Fruit fly (Drosophila melanogaster) whole organism, prepupa: ENCODE data around the gene scu.

Experiments
- CG10631 ChIP-seq: fragments of 200-800 bp; sonication (Bioruptor generic); optimal IDR thresholded peaks from 2 replicates; lab custom pipeline; 2016; ENCODE audit warnings: missing biosample characterization, missing genetic modification characterization
- CG10669 ChIP-seq: fragments of 200-800 bp; sonication (Bioruptor generic); optimal IDR thresholded peaks from 3 replicates; lab custom pipeline; 2018; ENCODE audit warnings: missing biosample characterization, mild to moderate bottlenecking, missing genetic modification characterization, moderate library complexity
- CG11902 ChIP-seq: fragments of 200-800 bp; sonication (Bioruptor generic); optimal IDR thresholded peaks from 3 replicates; lab custom pipeline; 2016; ENCODE audit warnings: missing biosample characterization, missing genetic modification characterization
- CG1621 ChIP-seq: fragments of 200-800 bp; sonication (Bioruptor generic); optimal IDR thresholded peaks from 3 replicates; lab custom pipeline; 2018; ENCODE audit warnings: missing biosample characterization, mild to moderate bottlenecking, missing genetic modification characterization
- CG6808 ChIP-seq: fragments of 200-800 bp; sonication (Bioruptor generic); optimal IDR thresholded peaks from 3 replicates; lab custom pipeline; 2017; ENCODE audit warnings: missing biosample characterization, missing genetic modification characterization, mild to moderate bottlenecking, moderate library complexity, missing genetic modification reagents
- CG6854 ChIP-seq: fragments of 200-800 bp; sonication (Bioruptor generic); optimal IDR thresholded peaks from 2 replicates; lab custom pipeline; 2017; ENCODE audit warnings: missing biosample characterization, mild to moderate bottlenecking, missing genetic modification characterization
- CG7368 ChIP-seq: fragments of 200-800 bp; sonication (Bioruptor generic); optimal IDR thresholded peaks from 3 replicates; lab custom pipeline; 2016; ENCODE audit warnings: missing biosample characterization, missing genetic modification characterization
- CG8632 ChIP-seq: fragments of 200-800 bp; sonication (Bioruptor generic); optimal IDR thresholded peaks from 3 replicates; lab custom pipeline; 2016; ENCODE audit warnings: missing biosample characterization, missing genetic modification characterization
- CG9139 ChIP-seq: fragments of 200-800 bp; sonication (Bioruptor generic); optimal IDR thresholded peaks from 3 replicates; lab custom pipeline; 2017; ENCODE audit warnings: missing biosample characterization, mild to moderate bottlenecking, missing genetic modification characterization
- Eip78C ChIP-seq: fragments of 200-800 bp; sonication (Bioruptor generic); peaks from one replicate; lab custom pipeline; 2016; ENCODE audit warnings: missing biosample characterization, missing genetic modification characterization
- Eip93F ChIP-seq: fragments of 200-800 bp; sonication (Bioruptor generic); optimal IDR thresholded peaks from 2 replicates; lab custom pipeline; 2016; ENCODE audit warnings: missing biosample characterization, mild to moderate bottlenecking, missing genetic modification characterization
- Gug ChIP-seq: fragments of 200-800 bp; sonication (Bioruptor generic); IDR thresholded peaks from 2 replicates; pipeline ENCODE4 v1.3.6; 2022; ENCODE audit warnings: missing biosample characterization, missing genetic modification characterization
- Hr38 ChIP-seq: sonication (Bioruptor generic); optimal IDR thresholded peaks from 2 replicates; lab custom pipeline; 2016; ENCODE audit warnings: missing biosample characterization, missing genetic modification characterization
- Hr39 ChIP-seq: fragments of 200-800 bp; sonication (Bioruptor generic); optimal IDR thresholded peaks from 2 replicates; lab custom pipeline; 2016; ENCODE audit warnings: missing biosample characterization, missing genetic modification characterization
- Smox ChIP-seq: fragments of 200-800 bp; sonication (Bioruptor generic); optimal IDR thresholded peaks from 3 replicates; lab custom pipeline; 2016; ENCODE audit warnings: missing biosample characterization, missing genetic modification characterization
- Sox102F ChIP-seq: fragments of 200-800 bp; sonication (Bioruptor generic); optimal IDR thresholded peaks from 2 replicates; lab custom pipeline; 2016; ENCODE audit warnings: missing biosample characterization, mild to moderate bottlenecking, missing genetic modification characterization
- Sox14 ChIP-seq: fragments of 200-800 bp; sonication (Bioruptor generic); optimal IDR thresholded peaks from 3 replicates; lab custom pipeline; 2016; ENCODE audit warnings: missing biosample characterization, missing genetic modification characterization
- Sox15 ChIP-seq: fragments of 200-800 bp; sonication (Bioruptor generic); optimal IDR thresholded peaks from 3 replicates; lab custom pipeline; 2016; ENCODE audit warnings: missing biosample characterization, missing genetic modification characterization
- dac ChIP-seq: fragments of 200-800 bp; sonication (Bioruptor generic); optimal IDR thresholded peaks from 2 replicates; lab custom pipeline; 2017; ENCODE audit warnings: missing biosample characterization, mild to moderate bottlenecking, missing genetic modification characterization
- esn ChIP-seq: fragments of 200-800 bp; sonication (Bioruptor generic); optimal IDR thresholded peaks from 2 replicates; lab custom pipeline; 2016; ENCODE audit warnings: missing biosample characterization, mild to moderate bottlenecking, missing genetic modification characterization, moderate library complexity
- fd59A ChIP-seq: fragments of 200-800 bp; sonication (Bioruptor generic); optimal IDR thresholded peaks from 2 replicates; lab custom pipeline; 2017; ENCODE audit warnings: missing biosample characterization, mild to moderate bottlenecking, missing genetic modification characterization, missing genetic modification reagents
- fkh ChIP-seq: fragments of 200-800 bp; sonication (Bioruptor generic); optimal IDR thresholded peaks from 3 replicates; lab custom pipeline; 2017; ENCODE audit warnings: missing biosample characterization, mild to moderate bottlenecking, missing genetic modification characterization, moderate library complexity
- lz ChIP-seq: fragments of 200-800 bp; sonication (Bioruptor generic); optimal IDR thresholded peaks from 3 replicates; lab custom pipeline; 2016; ENCODE audit warnings: missing biosample characterization, missing genetic modification characterization
- net ChIP-seq: fragments of 200-800 bp; sonication (Bioruptor generic); optimal IDR thresholded peaks from 3 replicates; lab custom pipeline; 2016; ENCODE audit warnings: missing biosample characterization, missing genetic modification characterization
- pdm3 ChIP-seq: fragments of 200-800 bp; sonication (Bioruptor generic); optimal IDR thresholded peaks from 3 replicates; lab custom pipeline; 2016; ENCODE audit warnings: missing biosample characterization, missing genetic modification characterization
- salr ChIP-seq, 2 experiments: fragments of 200-800 bp; sonication (Bioruptor generic); optimal IDR thresholded peaks; 3 replicates each; lab custom pipeline; 2016 to 2018; ENCODE audit warnings: missing biosample characterization in 2 of 2, missing genetic modification characterization in 2 of 2, mild to moderate bottlenecking in 1 of 2
- spab ChIP-seq: fragments of 200-800 bp; sonication (Bioruptor generic); optimal IDR thresholded peaks from 2 replicates; lab custom pipeline; 2017; ENCODE audit warnings: missing biosample characterization, mild to moderate bottlenecking, missing genetic modification characterization, missing genetic modification reagents
- ss ChIP-seq, 2 experiments: fragments of 200-800 bp; sonication (Bioruptor generic); optimal IDR thresholded peaks; 2 replicates in 1 of 2; 3 replicates in 1 of 2; lab custom pipeline; 2017 to 2018; ENCODE audit warnings: mild to moderate bottlenecking in 2 of 2, missing biosample characterization in 2 of 2, missing genetic modification characterization in 2 of 2, moderate library complexity in 1 of 2
- svp ChIP-seq: fragments of 200-800 bp; sonication (Bioruptor generic); peaks from one replicate; lab custom pipeline; 2016; ENCODE audit warnings: missing biosample characterization, missing genetic modification characterization

scu gene

dm6 chrX:18063144-18063772 lies 27.8 kb upstream of the scu start, which contains the start of gene Sh:
Gene Sh (minus strand): TSS chrX:18063247.
- TF ChIP-seq CG7368 (GFP tag; lab: Kevin White, UChicago), result peak; percentile 10
- no peak for TF ChIP-seq Eip78C (GFP tag; lab: Kevin White, UChicago)

- TF ChIP-seq spab (GFP tag; lab: Kevin White, UChicago) (no peak), Smox (GFP tag; lab: Kevin White, UChicago) (no peak), Sox15 (GFP tag; lab: Kevin White, UChicago) (no peak), dac (GFP tag; lab: Kevin White, UChicago) (no peak), pdm3 (no peak), fd59A (GFP tag; lab: Kevin White, UChicago) (no peak)
Measured at dm6 chrX:18064183-18064582, 26.9 kb upstream of the scu start, which contains the start of gene Dhc16F. Gene Dhc16F (plus strand): TSS chrX:18064483.

dm6 chrX:18082674-18083073 lies 8.4 kb upstream of the scu start:
- peak; percentile 82 for TF ChIP-seq fkh (GFP tag; lab: Kevin White, UChicago)
- peak; percentile 37 for TF ChIP-seq svp (GFP tag; lab: Kevin White, UChicago)
- TF ChIP-seq Sox15 (GFP tag; lab: Kevin White, UChicago), result no peak

- TF ChIP-seq Sox14 (GFP tag; lab: Kevin White, UChicago) (peak; percentile 4), CG10669 (GFP tag; lab: Kevin White, UChicago) (no peak), Eip78C (GFP tag; lab: Kevin White, UChicago) (peak; percentile 37), CG8632 (GFP tag; lab: Kevin White, UChicago) (no peak), esn (no peak), fkh (GFP tag; lab: Kevin White, UChicago) (peak; percentile 84), Hr38 (GFP tag; lab: Kevin White, UChicago) (no peak), CG11902 (GFP tag; lab: Kevin White, UChicago) (no peak)
Measured at dm6 chrX:18083528-18084365, 7.3 kb upstream of the scu start.

dm6 chrX:18084614-18085469 lies 6.2 kb upstream of the scu start:
- no peak for TF ChIP-seq Sox14 (GFP tag; lab: Kevin White, UChicago)
- no peak for TF ChIP-seq ss (GFP tag; optimal IDR thresholded peaks at IDR 0.05; lab: Kevin White, UChicago)
- no peak for TF ChIP-seq CG1621
- TF ChIP-seq spab (GFP tag; lab: Kevin White, UChicago), result no peak
- no peak for TF ChIP-seq salr (GFP tag; optimal IDR thresholded peaks at IDR 0.05; lab: Kevin White, UChicago)
- no peak for TF ChIP-seq CG10631
- TF ChIP-seq Gug (GFP tag; lab: Robert Waterston, UW), result no peak
- TF ChIP-seq esn, result no peak
- peak; percentile 3 for TF ChIP-seq lz (GFP tag; lab: Kevin White, UChicago)
- peak; percentile 11 for TF ChIP-seq CG10669 (GFP tag; lab: Kevin White, UChicago)
- TF ChIP-seq CG6808 (GFP tag; lab: Kevin White, UChicago), result no peak
- no peak for TF ChIP-seq Eip93F (GFP tag; lab: Kevin White, UChicago)
- TF ChIP-seq Hr39 (GFP tag; lab: Kevin White, UChicago), result peak; percentile 18
- TF ChIP-seq CG6854 (GFP tag; lab: Kevin White, UChicago), result no peak
- TF ChIP-seq Eip78C (GFP tag; lab: Kevin White, UChicago), result peak; percentile 49
- TF ChIP-seq CG8632 (GFP tag; lab: Kevin White, UChicago), result no peak
- peak; percentile 45 for TF ChIP-seq svp (GFP tag; lab: Kevin White, UChicago)
- TF ChIP-seq CG9139 (GFP tag; lab: Kevin White, UChicago), result no peak
- TF ChIP-seq Sox102F (GFP tag; lab: Kevin White, UChicago), result no peak
- TF ChIP-seq net (GFP tag; lab: Kevin White, UChicago), result no peak
